Worm (Caenorhabditis elegans) whole organism, L2 larva: Measurements from ENCODE around the gene C08F11.10.

ENCODE experiments used
- C34F6.9 ChIP-seq: fragments of 150-350 bp; optimal IDR thresholded peaks from 2 replicates; lab custom pipeline; 2014; ENCODE audit warnings: missing biosample characterization, missing genetic modification characterization
- F13H6.1 ChIP-seq: sonication (generic microtip); optimal IDR thresholded peaks from 2 replicates; lab custom pipeline; 2016; ENCODE audit warnings: missing genetic modification characterization, missing compliant biosample characterization
- R02D3.7 ChIP-seq: fragments of 150-350 bp; optimal IDR thresholded peaks from 2 replicates; lab custom pipeline; 2014; ENCODE audit warnings: missing biosample characterization, missing genetic modification characterization
- Y55F3AM.14 ChIP-seq: fragments of 200-800 bp; sonication (Bioruptor generic); optimal IDR thresholded peaks from 2 replicates; lab custom pipeline; 2018; ENCODE audit warnings: mild to moderate bottlenecking, missing genetic modification characterization, missing compliant biosample characterization
- alr-1 ChIP-seq: fragments of 150-350 bp; optimal IDR thresholded peaks from 2 replicates; lab custom pipeline; 2014; ENCODE audit warnings: missing biosample characterization, missing genetic modification characterization
- ama-1 ChIP-seq: fragments of 150-350 bp; optimal IDR thresholded peaks from 2 replicates; lab custom pipeline; 2018; ENCODE audit warnings: inconsistent platforms
- blmp-1 ChIP-seq: sonication (generic microtip); optimal IDR thresholded peaks from 2 replicates; lab custom pipeline; 2017; ENCODE audit warnings: missing genetic modification characterization, mild to moderate bottlenecking, missing compliant biosample characterization, antibody characterized with exemption, moderate library complexity; ENCODE audit not compliant: insufficient read depth
- ceh-16 ChIP-seq: fragments of 150-350 bp; optimal IDR thresholded peaks from 2 replicates; lab custom pipeline; 2014; ENCODE audit warnings: missing biosample characterization, missing genetic modification characterization
- ceh-82 ChIP-seq: fragments of 150-350 bp; optimal IDR thresholded peaks from 2 replicates; lab custom pipeline; 2014; ENCODE audit warnings: missing biosample characterization, missing genetic modification characterization
- egl-27 ChIP-seq: sonication (generic microtip); optimal IDR thresholded peaks from 3 replicates; lab custom pipeline; 2017; ENCODE audit warnings: missing biosample characterization, missing genetic modification reagents, missing genetic modification characterization
- fos-1 ChIP-seq: fragments of 150-350 bp; optimal IDR thresholded peaks from 2 replicates; lab custom pipeline; 2014; ENCODE audit warnings: missing biosample characterization, missing genetic modification characterization
- gmeb-1 ChIP-seq: fragments of 150-350 bp; optimal IDR thresholded peaks from 2 replicates; lab custom pipeline; 2014; ENCODE audit warnings: missing biosample characterization, missing genetic modification characterization
- lin-11 ChIP-seq: fragments of 150-350 bp; sonication (generic microtip); optimal IDR thresholded peaks from 2 replicates; lab custom pipeline; 2014; ENCODE audit warnings: missing biosample characterization, missing genetic modification characterization, inconsistent platforms, mixed read lengths
- lin-13 ChIP-seq: fragments of 150-350 bp; optimal IDR thresholded peaks from 2 replicates; lab custom pipeline; 2014; ENCODE audit warnings: missing biosample characterization, missing genetic modification reagents, missing genetic modification characterization
- lin-39 ChIP-seq: fragments of 150-350 bp; optimal IDR thresholded peaks from 2 replicates; lab custom pipeline; 2014; ENCODE audit warnings: missing biosample characterization, missing genetic modification reagents, missing genetic modification characterization
- lsy-2 ChIP-seq, 2 experiments: fragments of 150-350 bp in 1 of 2; sonication (generic microtip) in 1 of 2; optimal IDR thresholded peaks; 2 replicates each; lab custom pipeline; 2014 to 2017; ENCODE audit warnings: missing biosample characterization in 2 of 2, missing genetic modification characterization in 2 of 2
- mab-5 ChIP-seq: fragments of 150-350 bp; optimal IDR thresholded peaks from 2 replicates; lab custom pipeline; 2014; ENCODE audit warnings: missing biosample characterization, missing genetic modification characterization
- mbf-1 ChIP-seq: sonication (generic microtip); optimal IDR thresholded peaks from 2 replicates; lab custom pipeline; 2017; ENCODE audit warnings: missing biosample characterization, missing genetic modification characterization
- mdl-1 ChIP-seq, 2 experiments: fragments of 150-350 bp in 1 of 2; sonication (generic microtip) in 1 of 2; optimal IDR thresholded peaks; 2 replicates each; lab custom pipeline; 2017; ENCODE audit warnings: missing biosample characterization in 2 of 2, missing genetic modification characterization in 2 of 2
- nhr-11 ChIP-seq: fragments of 150-350 bp; optimal IDR thresholded peaks from 2 replicates; lab custom pipeline; 2014; ENCODE audit warnings: missing biosample characterization, missing genetic modification characterization
- nhr-12 ChIP-seq: fragments of 150-350 bp; optimal IDR thresholded peaks from 2 replicates; lab custom pipeline; 2014; ENCODE audit warnings: missing biosample characterization, missing genetic modification characterization
- nhr-129 ChIP-seq: fragments of 150-350 bp; optimal IDR thresholded peaks from 2 replicates; lab custom pipeline; 2014; ENCODE audit warnings: missing biosample characterization, missing genetic modification characterization
- nhr-21 ChIP-seq: fragments of 150-350 bp; optimal IDR thresholded peaks from 2 replicates; lab custom pipeline; 2014; ENCODE audit warnings: missing biosample characterization, missing genetic modification characterization
- nhr-237 ChIP-seq: fragments of 150-350 bp; optimal IDR thresholded peaks from 2 replicates; lab custom pipeline; 2014; ENCODE audit warnings: missing biosample characterization, missing genetic modification characterization
- nhr-25 ChIP-seq: fragments of 150-350 bp; sonication (generic microtip); optimal IDR thresholded peaks from 3 replicates; lab custom pipeline; 2014; ENCODE audit warnings: missing biosample characterization, missing genetic modification characterization
- nhr-6 ChIP-seq: fragments of 150-350 bp; optimal IDR thresholded peaks from 2 replicates; lab custom pipeline; 2014; ENCODE audit warnings: missing biosample characterization, missing genetic modification characterization
- nhr-77 ChIP-seq: fragments of 150-350 bp; optimal IDR thresholded peaks from 2 replicates; lab custom pipeline; 2014; ENCODE audit warnings: missing biosample characterization, missing genetic modification characterization
- sem-4 ChIP-seq: fragments of 150-350 bp; optimal IDR thresholded peaks from 2 replicates; lab custom pipeline; 2014; ENCODE audit warnings: missing biosample characterization, missing genetic modification reagents, missing genetic modification characterization
- skn-1 ChIP-seq: sonication (generic microtip); optimal IDR thresholded peaks from 2 replicates; lab custom pipeline; 2017; ENCODE audit warnings: missing biosample characterization, missing genetic modification characterization
- sma-3 ChIP-seq: sonication (generic microtip); optimal IDR thresholded peaks from 2 replicates; lab custom pipeline; 2016; ENCODE audit warnings: missing genetic modification reagents, missing genetic modification characterization, missing compliant biosample characterization
- sma-9 ChIP-seq, 2 experiments: fragments of 150-350 bp in 1 of 2; sonication (generic microtip) in 1 of 2; optimal IDR thresholded peaks; 2 replicates each; lab custom pipeline; 2014 to 2016; ENCODE audit warnings: missing genetic modification characterization in 2 of 2, mild to moderate bottlenecking in 1 of 2, missing biosample characterization in 1 of 2, missing compliant biosample characterization in 1 of 2, missing genetic modification reagents in 1 of 2, moderate library complexity in 1 of 2
- unc-39 ChIP-seq: fragments of 150-350 bp; optimal IDR thresholded peaks from 2 replicates; lab custom pipeline; 2014; ENCODE audit warnings: missing biosample characterization, missing genetic modification characterization
- unc-55 ChIP-seq: fragments of 150-350 bp; sonication (generic microtip); optimal IDR thresholded peaks from 3 replicates; lab custom pipeline; 2014; ENCODE audit warnings: missing biosample characterization, missing genetic modification reagents, missing genetic modification characterization
- ztf-11 ChIP-seq: sonication (generic microtip); optimal IDR thresholded peaks from 2 replicates; lab custom pipeline; 2017; ENCODE audit warnings: missing biosample characterization, missing genetic modification characterization

Gene C08F11.10

ce11 chrIV:13633165-13633564 is 15.9 kb downstream of the C08F11.10 start, which contains the start of gene fbxa-98:
Gene fbxa-98, plus strand, starts transcription at chrIV:13633407.
- no peak for TF ChIP-seq skn-1 (tag; lab: Kevin White, UChicago)
- no peak for TF ChIP-seq lin-11 (tag; lab: Kevin White, UChicago)
- TF ChIP-seq nhr-11 (tag; lab: Kevin White, UChicago) = no peak
- no peak for TF ChIP-seq F13H6.1 (tag; lab: Kevin White, UChicago)
- no peak for TF ChIP-seq egl-27 (tag; lab: Kevin White, UChicago)
- no peak for TF ChIP-seq alr-1 (tag; lab: Kevin White, UChicago)
- no peak for TF ChIP-seq nhr-129
- no peak for TF ChIP-seq nhr-6 (tag; lab: Kevin White, UChicago)
- TF ChIP-seq lsy-2 (tag; optimal IDR thresholded peaks at IDR 0.05; lab: Kevin White, UChicago) = no peak
- TF ChIP-seq mbf-1 (tag; lab: Kevin White, UChicago) = no peak
- no peak for TF ChIP-seq lin-39 (tag; lab: Kevin White, UChicago)
- TF ChIP-seq nhr-77 (tag; lab: Kevin White, UChicago) = no peak
- no peak for TF ChIP-seq ceh-82 (tag; lab: Kevin White, UChicago)
- no peak for TF ChIP-seq lin-13
- TF ChIP-seq, all 48 proteins: peak for 0

- TF ChIP-seq gmeb-1 (tag; lab: Kevin White, UChicago) (no peak), nhr-11 (tag; lab: Kevin White, UChicago) (no peak), mab-5 (tag; lab: Kevin White, UChicago) (no peak), alr-1 (tag; lab: Kevin White, UChicago) (no peak), egl-27 (tag; lab: Kevin White, UChicago) (no peak), sem-4 (no peak), C34F6.9 (no peak), mdl-1 (tag; optimal IDR thresholded peaks at IDR 0.05; lab: Kevin White, UChicago) (no peak), Y55F3AM.14 (GFP tag; lab: Kevin White, UChicago) (no peak), fos-1 (no peak)
These were observed 16.4 kb downstream of the C08F11.10 start for ce11 chrIV:13632613-13633012.

- TF ChIP-seq fos-1 (no peak), skn-1 (tag; lab: Kevin White, UChicago) (no peak)
- TF ChIP-seq, all 48 proteins: peak for 0
These were observed 22.6 kb downstream of the C08F11.10 start, which contains the start of gene sru-21 for ce11 chrIV:13626469-13626868. Gene sru-21, plus strand, starts transcription at chrIV:13626769.

- TF ChIP-seq R02D3.7 (no peak), ceh-82 (tag; lab: Kevin White, UChicago) (no peak), alr-1 (tag; lab: Kevin White, UChicago) (no peak), Y55F3AM.14 (GFP tag; lab: Kevin White, UChicago) (no peak), unc-39 (tag; lab: Kevin White, UChicago) (no peak), ceh-16 (no peak), nhr-21 (tag; lab: Kevin White, UChicago) (no peak), ztf-11 (tag; lab: Kevin White, UChicago) (no peak), nhr-12 (tag; lab: Kevin White, UChicago) (no peak), nhr-77 (tag; lab: Kevin White, UChicago) (no peak), nhr-25 (no peak), fos-1 (no peak), ama-1 (lab: Kevin White, UChicago) (no peak)
These were observed 25.5 kb downstream of the C08F11.10 start, which contains the start of gene C08F11.1 for ce11 chrIV:13623533-13623932. Gene C08F11.1, plus strand, starts transcription at chrIV:13623833.

- TF ChIP-seq nhr-25 = no peak
- TF ChIP-seq blmp-1 (tag; lab: Kevin White, UChicago) = no peak
- TF ChIP-seq sma-9 (GFP tag; optimal IDR thresholded peaks at IDR 0.05; lab: Kevin White, UChicago) = no peak
- no peak for TF ChIP-seq sma-9 (tag; optimal IDR thresholded peaks at IDR 0.05; lab: Kevin White, UChicago)
- no peak for TF ChIP-seq lin-39 (tag; lab: Kevin White, UChicago)
- no peak for TF ChIP-seq nhr-129
- TF ChIP-seq nhr-237 = no peak
- no peak for TF ChIP-seq sma-3 (GFP tag; lab: Kevin White, UChicago)
- TF ChIP-seq unc-55 = no peak
- no peak for TF ChIP-seq egl-27 (tag; lab: Kevin White, UChicago)
These were observed 29.8 kb downstream of the C08F11.10 start, which contains the start of gene C08F11.3 for ce11 chrIV:13619203-13619602. Gene C08F11.3, plus strand, starts transcription at chrIV:13619503.
